Worm (Caenorhabditis elegans) whole organism, midembryonic: ENCODE measurements around the gene T02D1.8.

ENCODE experiments used
- cog-1 ChIP-seq: sonication (generic microtip); optimal IDR thresholded peaks from 2 replicates; lab custom pipeline; 2016; ENCODE audit warnings: missing genetic modification characterization, missing compliant biosample characterization
- flt-1 ChIP-seq: fragments of 200-800 bp; sonication (Bioruptor generic); IDR thresholded peaks from 2 replicates; pipeline ENCODE4 v1.3.6; 2022; ENCODE audit warnings: missing genetic modification characterization, missing compliant biosample characterization
- klf-2 ChIP-seq: fragments of 200-800 bp; sonication (Bioruptor generic); conservative IDR thresholded peaks from 2 replicates; pipeline ENCODE4 v1.3.6; 2022; ENCODE audit warnings: missing genetic modification reagents, missing genetic modification characterization, missing compliant biosample characterization
- ztf-29 ChIP-seq: fragments of 200-800 bp; sonication (Bioruptor generic); IDR thresholded peaks from 2 replicates; pipeline ENCODE4 v1.3.6; 2022; ENCODE audit warnings: missing genetic modification reagents, missing genetic modification characterization, missing compliant biosample characterization

- TF ChIP-seq klf-2 (GFP tag; lab: Robert Waterston, UW) (no peak), cog-1 (no peak), flt-1 (no peak), ztf-29 (no peak)
Measured at ce11 chrIV:17432223-17432826, 45.0 kb upstream of the T02D1.8 start.
